Fruit fly (Drosophila melanogaster): ENCODE data around the gene CG6299.

CG6299 gene

dm6 chrX:15484451-15485032 lies 22.0 kb downstream of the CG6299 start (continued):
- TF ChIP-seq CG7928 (GFP tag; optimal IDR thresholded peaks at IDR 0.05) (no peak), CG4854 (GFP tag; optimal IDR thresholded peaks at IDR 0.05) (no peak), wdn (GFP tag; IDR thresholded peaks at IDR 0.05) (no peak), CG31441 (GFP tag; IDR thresholded peaks at IDR 0.05) (no peak), zfh1 (GFP tag; IDR thresholded peaks at IDR 0.05) (no peak), luna (GFP tag; optimal IDR thresholded peaks at IDR 0.05) (no peak), chinmo (GFP tag; IDR thresholded peaks at IDR 0.05; ENCODE audit: partially characterized antibody) (0 out of 4 replicates have a peak, but pooled peaks have one; percentile 18), trem (tag; optimal IDR thresholded peaks at IDR 0.05) (no peak), CG15073 (GFP tag; optimal IDR thresholded peaks at IDR 0.05) (no peak), H15 (GFP tag; IDR thresholded peaks at IDR 0.05) (no peak), CG13624 (GFP tag; optimal IDR thresholded peaks at IDR 0.05) (no peak), CG15011 (GFP tag; optimal IDR thresholded peaks at IDR 0.05) (no peak), CG5953 (GFP tag; IDR thresholded peaks at IDR 0.05) (no peak), Dfd (GFP tag; optimal IDR thresholded peaks at IDR 0.05) (no peak), Hsf (GFP tag; optimal IDR thresholded peaks at IDR 0.05) (no peak), Bdp1 (GFP tag; optimal IDR thresholded peaks at IDR 0.05) (no peak), grn (GFP tag; optimal IDR thresholded peaks at IDR 0.05) (no peak), CG12391 (tag; optimal IDR thresholded peaks at IDR 0.05) (no peak), tap (tag; optimal IDR thresholded peaks at IDR 0.05) (no peak), CG10366 (GFP tag; IDR thresholded peaks at IDR 0.05) (no peak), HLH4C (GFP tag; IDR thresholded peaks at IDR 0.05; ENCODE audit: partially characterized antibody) (peak; percentile 74), ro (GFP tag; IDR thresholded peaks at IDR 0.05) (no peak), CG4282 (GFP tag; optimal IDR thresholded peaks at IDR 0.05) (no peak), Hey (tag; optimal IDR thresholded peaks at IDR 0.05) (no peak), lov (optimal IDR thresholded peaks at IDR 0.05) (no peak), lov (GFP tag; IDR thresholded peaks at IDR 0.05) (no peak), CG7786 (GFP tag; optimal IDR thresholded peaks at IDR 0.05) (no peak), YL-1 (GFP tag; optimal IDR thresholded peaks at IDR 0.05) (no peak), Ets97D (GFP tag; optimal IDR thresholded peaks at IDR 0.05) (no peak), fu2 (GFP tag; optimal IDR thresholded peaks at IDR 0.05) (no peak), Doc3 (GFP tag; IDR thresholded peaks at IDR 0.05; ENCODE audit: partially characterized antibody) (0 out of 3 replicates have a peak, but pooled peaks have one; percentile 20), her (GFP tag; optimal IDR thresholded peaks at IDR 0.05) (no peak), Dll (GFP tag; IDR thresholded peaks at IDR 0.05; ENCODE audit: partially characterized antibody) (peak; percentile 56; the same call in 2 of the 4 replicates), C15 (GFP tag; IDR thresholded peaks at IDR 0.05) (no peak), trh (GFP tag; optimal IDR thresholded peaks at IDR 0.05) (no peak), Eip74EF (GFP tag; optimal IDR thresholded peaks at IDR 0.05) (no peak), Jarid2 (GFP tag; optimal IDR thresholded peaks at IDR 0.05) (no peak), bab2 (GFP tag; optimal IDR thresholded peaks at IDR 0.05) (no peak), CG3407 (GFP tag; optimal IDR thresholded peaks at IDR 0.05) (no peak), CG2712 (tag; optimal IDR thresholded peaks at IDR 0.05) (no peak), dysf (GFP tag; IDR thresholded peaks at IDR 0.05) (no peak), Trl (optimal IDR thresholded peaks at IDR 0.05) (peak; percentile 33 to 71), Trl (GFP tag; optimal IDR thresholded peaks at IDR 0.05) (no peak), CG31388 (GFP tag; optimal IDR thresholded peaks at IDR 0.05) (no peak), CG4328 (GFP tag; optimal IDR thresholded peaks at IDR 0.05) (no peak), gce (GFP tag; IDR thresholded peaks at IDR 0.05) (no peak), CG1233 (GFP tag; optimal IDR thresholded peaks at IDR 0.05) (no peak), CG6791 (GFP tag; IDR thresholded peaks at IDR 0.05; ENCODE audit: partially characterized antibody) (peak; percentile 70; the same call in 1 of the 3 replicates), CG3726 (GFP tag; IDR thresholded peaks at IDR 0.05) (no peak), CG4617 (GFP tag; optimal IDR thresholded peaks at IDR 0.05; ENCODE audit: borderline replicate concordance) (no peak), Gug (GFP tag; IDR thresholded peaks at IDR 0.05) (no peak), CoRest (tag; optimal IDR thresholded peaks at IDR 0.05) (no peak)
